Fruit fly (Drosophila melanogaster): ENCODE measurements around the gene Gapvd1.

Gapvd1 gene

dm6 chrX:11338047-11338747 lies 13.0 kb downstream of the Gapvd1 start (continued):
- TF ChIP-seq CG18619 (GFP tag; optimal IDR thresholded peaks at IDR 0.05) (peak; percentile 69), CG12299 (tag; optimal IDR thresholded peaks at IDR 0.05) (peak; percentile 39), Dad (GFP tag; optimal IDR thresholded peaks at IDR 0.05) (peak; percentile 22), pita (GFP tag; optimal IDR thresholded peaks at IDR 0.05) (no peak), schlank (tag; optimal IDR thresholded peaks at IDR 0.05) (no peak), CG9932 (GFP tag; IDR thresholded peaks at IDR 0.05) (no peak), ken (GFP tag; IDR thresholded peaks at IDR 0.05) (no peak), CG18262 (tag; optimal IDR thresholded peaks at IDR 0.05) (peak; percentile 78), Poxn (GFP tag; IDR thresholded peaks at IDR 0.05) (no peak), vvl (GFP tag; IDR thresholded peaks at IDR 0.05) (peak; percentile 54), lola (GFP tag; optimal IDR thresholded peaks at IDR 0.05) (peak in 1 of 3 experiments; percentile 76), bsh (GFP tag; optimal IDR thresholded peaks at IDR 0.05) (peak in 1 of 2 experiments; percentile 77), CG11504 (tag; optimal IDR thresholded peaks at IDR 0.05) (no peak), fd64A (GFP tag; optimal IDR thresholded peaks at IDR 0.05) (no peak), CG13424 (tag; optimal IDR thresholded peaks at IDR 0.05) (peak; percentile 83), Dip2 (GFP tag; IDR thresholded peaks at IDR 0.05) (no peak), CG7556 (GFP tag; optimal IDR thresholded peaks at IDR 0.05) (peak; percentile 84), CG4617 (GFP tag; optimal IDR thresholded peaks at IDR 0.05; ENCODE audit: borderline replicate concordance) (no peak), tin (GFP tag; optimal IDR thresholded peaks at IDR 0.05) (peak; percentile 57), Nf-YC (tag; optimal IDR thresholded peaks at IDR 0.05) (no peak)

DNA sequence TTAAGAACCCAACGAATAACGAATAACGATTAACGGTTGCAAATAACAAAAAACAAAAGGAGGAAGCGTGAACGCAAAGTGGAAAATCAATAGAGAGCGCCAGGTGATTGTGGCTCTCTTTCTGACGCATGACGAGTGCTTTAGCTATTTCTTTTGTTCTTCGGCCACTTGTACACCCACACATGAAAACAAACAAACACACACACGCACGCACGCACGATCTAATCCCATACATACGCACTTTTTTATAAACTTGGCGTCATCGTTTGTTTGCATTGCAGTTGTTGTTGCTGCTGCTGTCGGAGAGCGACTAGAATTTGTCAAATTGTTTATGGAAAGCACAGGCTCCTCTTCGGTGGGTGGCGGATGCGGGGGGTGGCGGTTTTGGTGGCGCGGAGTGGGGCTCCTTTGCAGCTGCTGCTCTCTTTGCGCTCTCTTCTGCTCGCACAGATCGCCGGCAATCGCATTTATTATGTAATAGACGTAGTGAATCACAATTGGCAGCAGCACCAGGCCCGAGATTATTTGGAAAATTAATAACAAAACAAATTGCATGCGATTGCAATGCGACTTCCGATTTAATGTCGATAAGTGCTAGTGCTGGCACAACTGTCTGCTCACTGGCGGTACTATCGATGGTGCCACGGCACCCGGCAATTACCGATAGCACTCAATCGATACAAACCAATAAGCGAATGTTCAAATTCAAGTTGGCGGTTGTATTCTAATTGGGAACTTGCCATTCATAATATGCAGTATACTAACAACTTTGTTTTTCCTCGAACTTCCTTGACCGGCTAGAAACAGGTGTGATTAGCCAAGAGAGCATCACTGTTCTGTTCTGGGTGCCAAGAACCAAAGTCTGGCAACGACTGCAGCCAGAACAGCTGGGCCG lies 14.0 kb downstream of the Gapvd1 start:
- peak; percentile 24 for TF ChIP-seq NK7.1 (GFP tag; optimal IDR thresholded peaks at IDR 0.05)
- TF ChIP-seq crol (GFP tag; IDR thresholded peaks at IDR 0.05), result peak; percentile 92
- TF ChIP-seq gcm (GFP tag; optimal IDR thresholded peaks at IDR 0.05), result no peak
- TF ChIP-seq CG10147 (GFP tag; optimal IDR thresholded peaks at IDR 0.05), result peak; percentile 41
- peak; percentile 88 for TF ChIP-seq CG13287 (GFP tag; IDR thresholded peaks at IDR 0.05; ENCODE audit: partially characterized antibody)
- TF ChIP-seq CG30431 (GFP tag; optimal IDR thresholded peaks at IDR 0.05), result no peak
- TF ChIP-seq CG9876 (GFP tag; optimal IDR thresholded peaks at IDR 0.05), result peak; percentile 13
- peak; percentile 15 for TF ChIP-seq Mes4 (GFP tag; optimal IDR thresholded peaks at IDR 0.05)
- peak; percentile 39 for TF ChIP-seq CG9609 (GFP tag; optimal IDR thresholded peaks at IDR 0.05)
- peak; percentile 94 for TF ChIP-seq Sry-β (GFP tag; optimal IDR thresholded peaks at IDR 0.05)
- no peak for TF ChIP-seq CG7357 (GFP tag; IDR thresholded peaks at IDR 0.05)
- TF ChIP-seq CG5180 (GFP tag; optimal IDR thresholded peaks at IDR 0.05), result no peak
- TF ChIP-seq tgo (GFP tag; IDR thresholded peaks at IDR 0.05), result no peak
- peak; percentile 65 for TF ChIP-seq B-H2 (GFP tag; optimal IDR thresholded peaks at IDR 0.05)
- peak; percentile 40 for TF ChIP-seq CG33213 (GFP tag; optimal IDR thresholded peaks at IDR 0.05)
- TF ChIP-seq CG10267 (tag; optimal IDR thresholded peaks at IDR 0.05), result peak; percentile 45
- no peak for TF ChIP-seq CG8388 (GFP tag; optimal IDR thresholded peaks at IDR 0.05)
- TF ChIP-seq Bgb (GFP tag; IDR thresholded peaks at IDR 0.05; ENCODE audit: partially characterized antibody), result peak; percentile 88
- peak; percentile 91 for TF ChIP-seq amos (GFP tag; IDR thresholded peaks at IDR 0.05; ENCODE audit: partially characterized antibody)
- peak; percentile 33 for TF ChIP-seq maf-S (GFP tag; optimal IDR thresholded peaks at IDR 0.05)
- peak; percentile 44 for TF ChIP-seq CG4617 (GFP tag; optimal IDR thresholded peaks at IDR 0.05; ENCODE audit: borderline replicate concordance)
- TF ChIP-seq Spps (tag; optimal IDR thresholded peaks at IDR 0.05), result no peak
- TF ChIP-seq sna (GFP tag; IDR thresholded peaks at IDR 0.05; ENCODE audit: partially characterized antibody), result peak; percentile 83
- peak; percentile 42 for TF ChIP-seq CG10654 (GFP tag; optimal IDR thresholded peaks at IDR 0.05)
- TF ChIP-seq bsh (GFP tag; optimal IDR thresholded peaks at IDR 0.05), result peak in 1 of 2 experiments; percentile 9
- TF ChIP-seq hb (GFP tag; IDR thresholded peaks at IDR 0.05; ENCODE audit: partially characterized antibody), result peak; percentile 81
- TF ChIP-seq pan (optimal IDR thresholded peaks at IDR 0.05), result no peak
- TF ChIP-seq pan (GFP tag; optimal IDR thresholded peaks at IDR 0.05 in 1 of 2, IDR thresholded peaks at IDR 0.05 in 1 of 2), result no peak

All from whole organism, embryonic.